Worm (Caenorhabditis elegans): ENCODE measurements around the gene mbr-1.
A peak's percentile ranks its signal among the peaks of the same experiment; 100 is the strongest.

mbr-1 gene

DNA sequence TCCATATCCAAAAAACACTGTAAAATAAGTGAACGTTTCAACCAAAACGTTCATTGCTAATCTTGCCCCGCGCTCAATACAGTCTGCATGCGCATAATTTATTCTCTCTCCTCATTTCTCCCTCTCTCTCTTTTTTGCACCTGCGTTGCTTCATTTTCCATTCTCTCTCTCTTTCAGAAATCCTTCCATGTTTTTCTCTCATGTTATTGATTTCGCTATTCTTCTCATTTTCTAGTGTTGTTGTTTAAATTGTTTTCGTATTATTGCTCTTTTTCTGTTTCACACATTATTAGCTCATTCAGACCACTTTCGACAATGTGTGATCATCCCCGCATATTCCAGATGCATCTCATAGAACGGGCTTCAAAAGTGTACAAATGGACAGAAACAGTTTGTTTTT, 40.2 kb downstream of the mbr-1 start, which contains the start of gene phf-31:
Gene phf-31 (plus strand): TSS at position 301 of the 400 bp plus-strand sequence.
- TF ChIP-seq hmbx-1 (tag; optimal IDR thresholded peaks at IDR 0.05) (no peak), B0310.2 (tag; optimal IDR thresholded peaks at IDR 0.05) (no peak), flt-1 (GFP tag; IDR thresholded peaks at IDR 0.05) (no peak), aly-1 (tag; optimal IDR thresholded peaks at IDR 0.05) (no peak), scrt-1 (GFP tag; IDR thresholded peaks at IDR 0.05) (no peak), ceh-36 (tag; optimal IDR thresholded peaks at IDR 0.05) (no peak), tra-4 (tag; optimal IDR thresholded peaks at IDR 0.05) (no peak), ceh-13 (GFP tag; optimal IDR thresholded peaks at IDR 0.05) (no peak), tbx-11 (GFP tag; IDR thresholded peaks at IDR 0.05) (no peak)

- TF ChIP-seq tra-4 (tag; optimal IDR thresholded peaks at IDR 0.05) (no peak), tbx-37 (GFP tag; conservative IDR thresholded peaks at IDR 0.05) (no peak), sea-1 (GFP tag; conservative IDR thresholded peaks at IDR 0.05) (no peak), ama-1 (optimal IDR thresholded peaks at IDR 0.05) (no peak), aly-1 (tag; optimal IDR thresholded peaks at IDR 0.05) (no peak), ceh-36 (tag; optimal IDR thresholded peaks at IDR 0.05) (no peak)
Measured at ce11 chrX:10679193-10679592, 42.7 kb downstream of the mbr-1 start.

DNA sequence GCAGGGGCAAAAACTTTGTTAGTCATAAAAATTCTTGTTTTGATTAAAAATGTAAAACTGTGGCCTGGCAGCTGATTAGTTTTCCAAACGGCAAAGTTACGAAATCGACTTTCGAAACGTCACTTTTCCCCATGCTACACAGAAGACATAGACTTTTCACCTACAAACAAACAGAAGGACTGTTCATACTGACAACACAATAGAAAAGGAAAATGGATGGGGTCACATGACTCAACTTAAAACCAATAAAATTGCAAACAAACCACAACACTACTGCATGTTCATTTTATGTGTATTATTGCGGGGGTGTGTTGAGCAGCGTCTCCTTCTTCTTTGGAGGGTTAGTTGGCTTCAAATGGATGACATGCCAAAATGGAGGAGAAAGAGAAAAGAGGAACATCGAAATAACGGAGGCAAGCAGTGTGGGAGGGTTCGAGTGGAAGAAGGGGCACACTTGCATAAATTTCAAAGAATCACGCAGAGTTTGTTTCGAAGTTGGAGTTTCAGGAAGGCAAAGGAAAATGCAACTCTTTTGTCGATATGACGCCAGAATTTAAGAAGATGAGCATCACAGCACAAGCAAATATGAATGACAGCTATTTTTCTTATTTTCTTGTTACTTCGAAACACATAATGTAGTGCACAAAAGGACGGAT, 43.6 kb downstream of the mbr-1 start:
- no peak for TF ChIP-seq aly-1 (tag; optimal IDR thresholded peaks at IDR 0.05)

ce11 chrX:10677552-10677951, 44.3 kb downstream of the mbr-1 start:
- TF ChIP-seq ceh-13 (GFP tag; optimal IDR thresholded peaks at IDR 0.05) (no peak), scrt-1 (GFP tag; IDR thresholded peaks at IDR 0.05) (no peak), hmg-4 (GFP tag; optimal IDR thresholded peaks at IDR 0.05) (peak; percentile 56), pes-1 (GFP tag; IDR thresholded peaks at IDR 0.05) (no peak), flt-1 (GFP tag; IDR thresholded peaks at IDR 0.05) (0 out of 2 replicates have a peak, but pooled peaks have one; percentile 25), tra-4 (tag; optimal IDR thresholded peaks at IDR 0.05) (no peak), F13C5.2 (tag; optimal IDR thresholded peaks at IDR 0.05) (no peak), hmbx-1 (tag; optimal IDR thresholded peaks at IDR 0.05) (no peak), tbx-11 (GFP tag; IDR thresholded peaks at IDR 0.05) (no peak)

ce11 chrX:10677009-10677408, 44.8 kb downstream of the mbr-1 start, which contains the start of gene F13E6.1:
F13E6.1 (minus strand) TSS chrX:10677109.
- TF ChIP-seq ceh-13 (GFP tag; optimal IDR thresholded peaks at IDR 0.05) (no peak), ama-1 (optimal IDR thresholded peaks at IDR 0.05) (no peak), hmg-4 (GFP tag; optimal IDR thresholded peaks at IDR 0.05) (no peak), scrt-1 (GFP tag; IDR thresholded peaks at IDR 0.05) (no peak), hmbx-1 (tag; optimal IDR thresholded peaks at IDR 0.05) (no peak), aly-1 (tag; optimal IDR thresholded peaks at IDR 0.05) (no peak), tbx-37 (GFP tag; conservative IDR thresholded peaks at IDR 0.05) (no peak), B0310.2 (tag; optimal IDR thresholded peaks at IDR 0.05) (no peak), F13C5.2 (tag; optimal IDR thresholded peaks at IDR 0.05) (no peak), tra-4 (tag; optimal IDR thresholded peaks at IDR 0.05) (no peak), flt-1 (GFP tag; IDR thresholded peaks at IDR 0.05) (no peak), ets-7 (tag; optimal IDR thresholded peaks at IDR 0.05) (no peak), tbx-11 (GFP tag; IDR thresholded peaks at IDR 0.05) (no peak), pes-1 (GFP tag; IDR thresholded peaks at IDR 0.05) (no peak), sea-1 (GFP tag; conservative IDR thresholded peaks at IDR 0.05) (no peak), ceh-36 (tag; optimal IDR thresholded peaks at IDR 0.05) (no peak), hnd-1 (tag; optimal IDR thresholded peaks at IDR 0.05) (no peak)

ce11 chrX:10675952-10676351, 45.9 kb downstream of the mbr-1 start:
- no peak for TF ChIP-seq tbx-37 (GFP tag; conservative IDR thresholded peaks at IDR 0.05)
- TF ChIP-seq ets-7 (tag; optimal IDR thresholded peaks at IDR 0.05): no peak

DNA sequence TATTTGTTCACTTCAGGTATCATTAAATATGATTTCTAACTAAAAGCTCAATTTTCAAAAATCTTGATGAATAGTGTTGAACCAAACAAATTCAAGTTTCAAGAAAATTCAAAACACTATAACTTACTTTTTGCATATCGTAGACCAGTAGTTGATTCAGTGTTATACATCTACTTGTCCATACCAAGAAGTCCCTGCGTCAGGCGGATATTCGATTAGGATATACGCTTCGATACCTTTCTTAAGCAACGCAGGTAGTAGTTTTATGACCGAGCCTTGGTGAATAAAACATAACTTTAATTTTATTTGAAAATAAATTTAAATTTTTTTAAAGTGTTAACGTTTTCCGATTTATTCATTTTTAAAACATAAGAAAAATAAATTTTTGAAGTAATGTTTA, 46.5 kb downstream of the mbr-1 start:
- TF ChIP-seq hmg-4 (GFP tag; optimal IDR thresholded peaks at IDR 0.05): no peak
- TF ChIP-seq tra-4 (tag; optimal IDR thresholded peaks at IDR 0.05): no peak
- no peak for TF ChIP-seq B0310.2 (tag; optimal IDR thresholded peaks at IDR 0.05)
- no peak for TF ChIP-seq scrt-1 (GFP tag; IDR thresholded peaks at IDR 0.05)
- no peak for TF ChIP-seq sea-1 (GFP tag; conservative IDR thresholded peaks at IDR 0.05)
- TF ChIP-seq hmbx-1 (tag; optimal IDR thresholded peaks at IDR 0.05): no peak
- no peak for TF ChIP-seq flt-1 (GFP tag; IDR thresholded peaks at IDR 0.05)
- TF ChIP-seq ama-1 (optimal IDR thresholded peaks at IDR 0.05): no peak
- TF ChIP-seq aly-1 (tag; optimal IDR thresholded peaks at IDR 0.05): no peak
- TF ChIP-seq pes-1 (GFP tag; IDR thresholded peaks at IDR 0.05): no peak
- no peak for TF ChIP-seq hnd-1 (tag; optimal IDR thresholded peaks at IDR 0.05)
- no peak for TF ChIP-seq tbx-11 (GFP tag; IDR thresholded peaks at IDR 0.05)
- no peak for TF ChIP-seq ceh-36 (tag; optimal IDR thresholded peaks at IDR 0.05)
- TF ChIP-seq F13C5.2 (tag; optimal IDR thresholded peaks at IDR 0.05): no peak
- no peak for TF ChIP-seq ceh-13 (GFP tag; optimal IDR thresholded peaks at IDR 0.05)
- no peak for TF ChIP-seq ets-7 (tag; optimal IDR thresholded peaks at IDR 0.05)
- TF ChIP-seq tbx-37 (GFP tag; conservative IDR thresholded peaks at IDR 0.05): no peak

- no peak for TF ChIP-seq pes-1 (GFP tag; IDR thresholded peaks at IDR 0.05)
- TF ChIP-seq tbx-11 (GFP tag; IDR thresholded peaks at IDR 0.05): no peak
- TF ChIP-seq ama-1 (optimal IDR thresholded peaks at IDR 0.05): no peak
- TF ChIP-seq B0310.2 (tag; optimal IDR thresholded peaks at IDR 0.05): no peak
Measured at ce11 chrX:10674199-10674598, 47.7 kb downstream of the mbr-1 start, which contains the start of gene F13E6.2. F13E6.2 (minus strand) TSS chrX:10674299.
